Worm (Caenorhabditis elegans) whole organism, young adult: Measurements from ENCODE around the gene fbxa-141.

Experiments used
- F23B12.7 ChIP-seq: sonication (generic microtip); optimal IDR thresholded peaks from 2 replicates; lab custom pipeline; 2017; ENCODE audit warnings: missing genetic modification characterization, mild to moderate bottlenecking, missing compliant biosample characterization, antibody characterized with exemption, moderate library complexity; ENCODE audit not compliant: insufficient read depth
- F37B4.10 ChIP-seq: fragments of 200-800 bp; sonication (Bioruptor generic); IDR thresholded peaks from 2 replicates; pipeline ENCODE4 v1.3.6; 2022; ENCODE audit warnings: missing genetic modification characterization, missing compliant biosample characterization
- F39B2.1 ChIP-seq: fragments of 200-800 bp; sonication (Bioruptor generic); IDR thresholded peaks from 2 replicates; pipeline ENCODE4 v1.3.6; 2022; ENCODE audit warnings: missing genetic modification reagents, missing genetic modification characterization, missing compliant biosample characterization
- Y53F4B.3 ChIP-seq: fragments of 200-800 bp; sonication (Bioruptor generic); IDR thresholded peaks from 2 replicates; pipeline ENCODE4 v1.3.6; 2022; ENCODE audit warnings: missing genetic modification reagents, missing genetic modification characterization, missing compliant biosample characterization
- Y56A3A.18 ChIP-seq: fragments of 200-800 bp; sonication (Bioruptor generic); IDR thresholded peaks from 2 replicates; pipeline ENCODE4 v1.3.6; 2022; ENCODE audit warnings: missing genetic modification reagents, missing genetic modification characterization, missing compliant biosample characterization
- ZK185.1 ChIP-seq: sonication (generic microtip); optimal IDR thresholded peaks from 2 replicates; lab custom pipeline; 2016; ENCODE audit warnings: mild to moderate bottlenecking, missing genetic modification characterization, missing compliant biosample characterization; ENCODE audit not compliant: poor library complexity, severe bottlenecking
- atf-7 ChIP-seq: sonication (generic microtip); optimal IDR thresholded peaks from 2 replicates; lab custom pipeline; 2017; ENCODE audit warnings: mild to moderate bottlenecking, missing genetic modification characterization, missing compliant biosample characterization
- athp-1 ChIP-seq: sonication (generic microtip); optimal IDR thresholded peaks from 2 replicates; lab custom pipeline; 2017; ENCODE audit warnings: mild to moderate bottlenecking, missing genetic modification characterization, missing compliant biosample characterization
- bed-1 ChIP-seq: fragments of 200-800 bp; sonication (Bioruptor generic); IDR thresholded peaks from 2 replicates; pipeline ENCODE4 v1.3.6; 2022; ENCODE audit warnings: missing genetic modification reagents, missing genetic modification characterization, missing compliant biosample characterization
- cebp-2 ChIP-seq: fragments of 200-800 bp; sonication (Bioruptor generic); IDR thresholded peaks from 2 replicates; pipeline ENCODE4 v1.3.6; 2022; ENCODE audit warnings: missing genetic modification characterization, missing compliant biosample characterization
- ceh-79 ChIP-seq: sonication (generic microtip); optimal IDR thresholded peaks from 2 replicates; lab custom pipeline; 2017; ENCODE audit warnings: mild to moderate bottlenecking, missing genetic modification characterization, missing compliant biosample characterization
- efl-1 ChIP-seq: fragments of 150-350 bp; optimal IDR thresholded peaks from 2 replicates; lab custom pipeline; 2014; ENCODE audit warnings: missing biosample characterization, missing genetic modification reagents, missing genetic modification characterization
- egl-18 ChIP-seq: fragments of 200-800 bp; sonication (Bioruptor generic); IDR thresholded peaks from 2 replicates; pipeline ENCODE4 v1.3.6; 2022; ENCODE audit warnings: missing genetic modification reagents, missing genetic modification characterization, missing compliant biosample characterization
- gei-17 ChIP-seq: fragments of 200-800 bp; sonication (Bioruptor generic); optimal IDR thresholded peaks from 2 replicates; lab custom pipeline; 2018; ENCODE audit warnings: mild to moderate bottlenecking, missing genetic modification characterization, missing compliant biosample characterization
- him-1 ChIP-seq: sonication (generic microtip); optimal IDR thresholded peaks from 2 replicates; lab custom pipeline; 2016; ENCODE audit warnings: missing genotype, missing genetic modification reagents, missing genetic modification characterization, missing compliant biosample characterization
- hlh-26 ChIP-seq: fragments of 200-800 bp; sonication (Bioruptor generic); conservative IDR thresholded peaks from 2 replicates; pipeline ENCODE4 v1.3.6; 2022; ENCODE audit warnings: missing genetic modification reagents, missing genetic modification characterization, missing compliant biosample characterization
- hsf-1 ChIP-seq: fragments of 200-800 bp; sonication (Bioruptor generic); IDR thresholded peaks from 2 replicates; pipeline ENCODE4 v1.3.6; 2022; ENCODE audit warnings: missing genetic modification reagents, missing genetic modification characterization, missing compliant biosample characterization
- lag-1 ChIP-seq: fragments of 200-800 bp; sonication (Bioruptor generic); IDR thresholded peaks from 2 replicates; pipeline ENCODE4 v1.3.6; 2022; ENCODE audit warnings: missing genetic modification reagents, missing genetic modification characterization, missing compliant biosample characterization
- let-607 ChIP-seq, 2 experiments: fragments of 200-800 bp in 1 of 2; sonication (Bioruptor generic) in 1 of 2; sonication (generic microtip) in 1 of 2; optimal IDR thresholded peaks; 2 replicates each; lab custom pipeline; 2016 to 2018; ENCODE audit warnings: mild to moderate bottlenecking in 2 of 2, missing compliant biosample characterization in 2 of 2, missing genetic modification characterization in 2 of 2, moderate library complexity in 2 of 2, missing genotype in 1 of 2
- lin-40 ChIP-seq: sonication (generic microtip); optimal IDR thresholded peaks from 2 replicates; lab custom pipeline; 2016; ENCODE audit warnings: missing genetic modification characterization, mild to moderate bottlenecking, missing compliant biosample characterization, missing genotype, missing genetic modification reagents
- madf-6 ChIP-seq: fragments of 200-800 bp; sonication (Bioruptor generic); IDR thresholded peaks from 2 replicates; pipeline ENCODE4 v1.3.6; 2022; ENCODE audit warnings: missing genetic modification reagents, missing genetic modification characterization, missing compliant biosample characterization
- madf-8 ChIP-seq: fragments of 200-800 bp; sonication (Bioruptor generic); conservative IDR thresholded peaks from 2 replicates; pipeline ENCODE4 v1.3.6; 2022; ENCODE audit warnings: missing genetic modification reagents, missing genetic modification characterization, missing compliant biosample characterization
- mxl-1 ChIP-seq: sonication (generic microtip); optimal IDR thresholded peaks from 2 replicates; lab custom pipeline; 2016; ENCODE audit warnings: missing genetic modification characterization, missing compliant biosample characterization
- nhr-27 ChIP-seq: fragments of 200-800 bp; sonication (Bioruptor generic); optimal IDR thresholded peaks from 2 replicates; lab custom pipeline; 2018; ENCODE audit warnings: mild to moderate bottlenecking, missing genetic modification characterization, moderate library complexity, missing compliant biosample characterization
- pha-4 ChIP-seq: fragments of 150-350 bp; sonication (generic microtip); optimal IDR thresholded peaks from 2 replicates; lab custom pipeline; 2014; ENCODE audit warnings: missing biosample characterization, missing genetic modification reagents, missing genetic modification characterization
- rcor-1 ChIP-seq: fragments of 200-800 bp; sonication (Bioruptor generic); IDR thresholded peaks from 2 replicates; pipeline ENCODE4 v1.3.6; 2022; ENCODE audit warnings: missing genetic modification reagents, missing genetic modification characterization, missing compliant biosample characterization
- sdz-38 ChIP-seq: sonication (generic microtip); optimal IDR thresholded peaks from 2 replicates; lab custom pipeline; 2016; ENCODE audit warnings: missing genotype, missing genetic modification characterization, missing compliant biosample characterization
- snpc-4 ChIP-seq, 5 experiments: fragments of 150-350 bp in 1 of 5; sonication (generic microtip) in 4 of 5; optimal IDR thresholded peaks; 2 replicates each; lab custom pipeline; 2014 to 2018; ENCODE audit warnings: missing genetic modification characterization in 5 of 5, missing biosample characterization in 3 of 5, antibody characterized with exemption in 2 of 5, mild to moderate bottlenecking in 2 of 5, missing compliant biosample characterization in 2 of 5, missing genotype in 2 of 5, moderate library complexity in 2 of 5, missing genetic modification reagents in 1 of 5
- zfh-2 ChIP-seq: fragments of 200-800 bp; sonication (Bioruptor generic); conservative IDR thresholded peaks from 2 replicates; pipeline ENCODE4 v1.3.6; 2022; ENCODE audit warnings: missing genetic modification reagents, missing genetic modification characterization, missing compliant biosample characterization
- ztf-18 ChIP-seq: sonication (generic microtip); optimal IDR thresholded peaks from 2 replicates; lab custom pipeline; 2016; ENCODE audit warnings: missing genotype, mild to moderate bottlenecking, missing genetic modification characterization, missing compliant biosample characterization
- ztf-26 ChIP-seq: sonication (generic microtip); optimal IDR thresholded peaks from 2 replicates; lab custom pipeline; 2017; ENCODE audit warnings: missing genetic modification characterization, missing compliant biosample characterization
- ztf-28 ChIP-seq: fragments of 200-800 bp; sonication (Bioruptor generic); IDR thresholded peaks from 2 replicates; pipeline ENCODE4 v1.3.6; 2022; ENCODE audit warnings: missing genetic modification reagents, missing genetic modification characterization, missing compliant biosample characterization
- ztf-3 ChIP-seq: fragments of 200-800 bp; sonication (Bioruptor generic); optimal IDR thresholded peaks from 2 replicates; lab custom pipeline; 2018; ENCODE audit warnings: mild to moderate bottlenecking, missing genetic modification characterization, missing compliant biosample characterization

The fbxa-141 gene

DNA sequence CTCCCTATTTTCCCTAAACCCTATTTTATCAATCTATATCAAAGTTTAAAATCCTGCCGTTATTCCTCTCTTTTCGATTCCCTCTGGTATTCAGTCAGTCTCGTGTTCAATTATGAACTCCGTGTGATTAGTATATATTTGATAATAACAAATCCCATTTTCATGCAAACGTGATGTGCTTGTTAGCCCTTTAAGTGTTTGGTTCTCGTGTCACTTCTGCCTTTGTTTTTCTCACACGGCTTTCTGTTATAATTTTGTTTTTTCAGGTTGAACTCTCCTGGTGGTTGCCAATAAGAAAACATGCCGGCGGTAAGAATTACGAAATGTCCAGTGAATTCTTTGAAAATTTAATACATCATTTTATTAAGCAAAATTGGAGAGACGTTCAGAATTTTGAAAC is 46.2 kb downstream of the fbxa-141 start, which contains the start of gene M163.21:
Gene M163.21, plus strand, starts transcription at position 301 of the 400 bp plus-strand sequence.
- no peak for TF ChIP-seq gei-17 (GFP tag; lab: Kevin White, UChicago)
- no peak for TF ChIP-seq madf-8 (GFP tag; lab: Robert Waterston, UW)
- TF ChIP-seq ztf-3 (GFP tag; lab: Kevin White, UChicago): no peak
- TF ChIP-seq ZK185.1 (tag; lab: Kevin White, UChicago): no peak
- no peak for TF ChIP-seq madf-6 (GFP tag; lab: Robert Waterston, UW)
- TF ChIP-seq ceh-79 (tag; lab: Kevin White, UChicago): no peak
- no peak for TF ChIP-seq bed-1 (GFP tag; lab: Robert Waterston, UW)
- TF ChIP-seq egl-18 (GFP tag; lab: Robert Waterston, UW): no peak
- no peak for TF ChIP-seq lag-1
- TF ChIP-seq mxl-1: no peak
- TF ChIP-seq nhr-27: no peak
- TF ChIP-seq ztf-18: no peak
- no peak for TF ChIP-seq Y56A3A.18 (GFP tag; lab: Robert Waterston, UW)
- TF ChIP-seq, all 124 proteins: peak for 0

DNA sequence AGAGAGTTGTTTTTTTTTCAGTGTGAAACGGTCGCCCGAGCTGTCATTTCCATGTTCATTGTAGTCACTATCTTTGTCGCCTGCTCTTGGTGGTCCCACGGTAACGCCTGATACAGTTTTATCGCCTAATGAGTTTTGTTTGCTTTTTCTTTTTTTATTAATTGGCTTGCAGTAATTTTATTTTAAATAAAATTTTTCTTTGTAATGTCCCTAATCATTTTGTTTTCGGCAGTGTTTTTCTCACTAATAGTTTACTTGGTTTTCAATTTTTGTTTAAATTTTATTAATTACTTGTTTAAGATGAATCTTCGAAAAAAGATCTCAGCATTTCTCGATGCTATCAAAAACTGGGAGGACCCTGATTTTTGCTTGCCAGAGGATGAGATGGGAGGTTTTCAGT is 47.1 kb downstream of the fbxa-141 start, which contains the start of gene M163.22:
Gene M163.22, plus strand, starts transcription at position 301 of the 400 bp plus-strand sequence.
- TF ChIP-seq rcor-1 (GFP tag; lab: Robert Waterston, UW): no peak
- TF ChIP-seq sdz-38: no peak
- TF ChIP-seq let-607 (tag; optimal IDR thresholded peaks at IDR 0.05; lab: Kevin White, UChicago): no peak
- no peak for TF ChIP-seq athp-1
- no peak for TF ChIP-seq zfh-2 (GFP tag; lab: Robert Waterston, UW)
- no peak for TF ChIP-seq F37B4.10
- TF ChIP-seq hlh-26 (GFP tag; lab: Robert Waterston, UW): no peak
- no peak for TF ChIP-seq pha-4 (tag; lab: Kevin White, UChicago)
- TF ChIP-seq lin-40: no peak
- no peak for TF ChIP-seq ztf-28 (GFP tag; lab: Robert Waterston, UW)
- no peak for TF ChIP-seq F23B12.7 (tag; lab: Kevin White, UChicago)
- no peak for TF ChIP-seq hsf-1 (GFP tag; lab: Robert Waterston, UW)
- no peak for TF ChIP-seq bed-1 (GFP tag; lab: Robert Waterston, UW)
- no peak for TF ChIP-seq cebp-2
- no peak for TF ChIP-seq gei-17 (GFP tag; lab: Kevin White, UChicago)
- TF ChIP-seq snpc-4 (GFP tag; optimal IDR thresholded peaks at IDR 0.05; lab: Kevin White, UChicago): no peak
- TF ChIP-seq snpc-4 (tag; optimal IDR thresholded peaks at IDR 0.05; lab: Kevin White, UChicago): no peak
- no peak for TF ChIP-seq ztf-26 (tag; lab: Kevin White, UChicago)
- TF ChIP-seq, all 124 proteins: peak for 0

- TF ChIP-seq ZK185.1 (tag; lab: Kevin White, UChicago): no peak
- no peak for TF ChIP-seq let-607 (tag; optimal IDR thresholded peaks at IDR 0.05; lab: Kevin White, UChicago)
- no peak for TF ChIP-seq athp-1
- TF ChIP-seq lag-1: no peak
- no peak for TF ChIP-seq efl-1 (GFP tag; lab: Kevin White, UChicago)
- no peak for TF ChIP-seq him-1 (tag; lab: Kevin White, UChicago)
- TF ChIP-seq atf-7 (tag; lab: Kevin White, UChicago): no peak
- no peak for TF ChIP-seq F39B2.1 (GFP tag; lab: Robert Waterston, UW)
- no peak for TF ChIP-seq egl-18 (GFP tag; lab: Robert Waterston, UW)
- no peak for TF ChIP-seq Y53F4B.3 (GFP tag; lab: Robert Waterston, UW)
Measured at ce11 chrX:14464513-14464912, 48.2 kb downstream of the fbxa-141 start, which contains the start of gene M163.7. M163.7 (plus strand) TSS chrX:14464813.
